Fruit fly (Drosophila melanogaster) whole organism, pupa: ENCODE measurements around the gene Or22b.

Source experiments
- CG10348 ChIP-seq: fragments of 200-800 bp; sonication (Bioruptor generic); IDR thresholded peaks from 2 replicates; pipeline ENCODE4 v1.3.6; 2022; ENCODE audit warnings: missing biosample characterization, missing genetic modification characterization
- CG12605 ChIP-seq: fragments of 200-800 bp; sonication (Bioruptor generic); IDR thresholded peaks from 2 replicates; pipeline ENCODE4 v1.3.6; 2022; ENCODE audit warnings: missing biosample characterization, missing genetic modification characterization
- CG13204 ChIP-seq: fragments of 200-800 bp; sonication (Bioruptor generic); optimal IDR thresholded peaks from 2 replicates; lab custom pipeline; 2018; ENCODE audit warnings: missing biosample characterization, mild to moderate bottlenecking, missing genetic modification characterization, moderate library complexity
- CG14655 ChIP-seq: fragments of 200-800 bp; sonication (Bioruptor generic); optimal IDR thresholded peaks from 3 replicates; lab custom pipeline; 2017; ENCODE audit warnings: mild to moderate bottlenecking, missing biosample characterization, missing genetic modification reagents, missing genetic modification characterization
- CG15710 ChIP-seq: fragments of 200-800 bp; sonication (Bioruptor generic); optimal IDR thresholded peaks from 2 replicates; lab custom pipeline; 2018; ENCODE audit warnings: missing biosample characterization, mild to moderate bottlenecking, missing genetic modification characterization, moderate library complexity
- CG17806 ChIP-seq: fragments of 200-800 bp; sonication (Bioruptor generic); optimal IDR thresholded peaks from 2 replicates; lab custom pipeline; 2018; ENCODE audit warnings: missing biosample characterization, mild to moderate bottlenecking, missing genetic modification characterization, moderate library complexity
- CG32121 ChIP-seq: fragments of 200-800 bp; sonication (Bioruptor generic); IDR thresholded peaks from 2 replicates; pipeline ENCODE4 v1.3.6; 2022; ENCODE audit warnings: missing biosample characterization, missing genetic modification characterization
- CG34367 ChIP-seq: fragments of 200-800 bp; sonication (Bioruptor generic); optimal IDR thresholded peaks from 2 replicates; lab custom pipeline; 2018; ENCODE audit warnings: missing biosample characterization, mild to moderate bottlenecking, missing genetic modification characterization
- CG4496 ChIP-seq: fragments of 200-800 bp; sonication (Bioruptor generic); IDR thresholded peaks from 3 replicates; pipeline ENCODE4 v1.3.6; 2022; ENCODE audit warnings: missing biosample characterization, missing genetic modification characterization
- CG8159 ChIP-seq: fragments of 200-800 bp; sonication (Bioruptor generic); optimal IDR thresholded peaks from 3 replicates; lab custom pipeline; 2018; ENCODE audit warnings: missing biosample characterization, mild to moderate bottlenecking, missing genetic modification characterization, moderate library complexity
- CG8301 ChIP-seq: fragments of 200-800 bp; sonication (Bioruptor generic); optimal IDR thresholded peaks from 2 replicates; lab custom pipeline; 2018; ENCODE audit warnings: missing biosample characterization, mild to moderate bottlenecking, missing genetic modification characterization
- CG9948 ChIP-seq: fragments of 200-800 bp; sonication (Bioruptor generic); optimal IDR thresholded peaks from 2 replicates; lab custom pipeline; 2018; ENCODE audit warnings: missing biosample characterization, mild to moderate bottlenecking, missing genetic modification characterization, moderate library complexity
- D1 ChIP-seq: fragments of 200-800 bp; sonication (Bioruptor generic); optimal IDR thresholded peaks from 2 replicates; lab custom pipeline; 2018; ENCODE audit warnings: missing biosample characterization, mild to moderate bottlenecking, missing genetic modification characterization, moderate library complexity
- EcR ChIP-seq: fragments of 200-800 bp; sonication (Bioruptor generic); optimal IDR thresholded peaks from 3 replicates; lab custom pipeline; 2019; ENCODE audit warnings: missing biosample characterization, missing genetic modification characterization, mild to moderate bottlenecking, moderate library complexity, missing genetic modification reagents
- Ets98B ChIP-seq: fragments of 200-800 bp; sonication (Bioruptor generic); IDR thresholded peaks from 2 replicates; pipeline ENCODE4 v1.3.6; 2022; ENCODE audit warnings: missing biosample characterization, missing genetic modification characterization
- Pif1A ChIP-seq: fragments of 200-800 bp; sonication (Bioruptor generic); optimal IDR thresholded peaks from 3 replicates; lab custom pipeline; 2016; ENCODE audit warnings: missing biosample characterization, missing genetic modification characterization
- Pif1B ChIP-seq: fragments of 200-800 bp; sonication (Bioruptor generic); optimal IDR thresholded peaks from 3 replicates; lab custom pipeline; 2016; ENCODE audit warnings: missing biosample characterization, missing genetic modification characterization
- Snoo ChIP-seq: fragments of 200-800 bp; sonication (Bioruptor generic); optimal IDR thresholded peaks from 3 replicates; lab custom pipeline; 2017; ENCODE audit warnings: missing biosample characterization, mild to moderate bottlenecking, missing genetic modification characterization, inconsistent platforms
- fd96Ca ChIP-seq: fragments of 200-800 bp; sonication (Bioruptor generic); IDR thresholded peaks from 3 replicates; pipeline ENCODE4 v1.3.6; 2022; ENCODE audit warnings: missing biosample characterization, missing genetic modification characterization
- gl ChIP-seq: fragments of 200-800 bp; sonication (Bioruptor generic); optimal IDR thresholded peaks from 2 replicates; lab custom pipeline; 2018; ENCODE audit warnings: missing biosample characterization, mild to moderate bottlenecking, missing genetic modification characterization
- rn ChIP-seq: fragments of 200-800 bp; sonication (Bioruptor generic); IDR thresholded peaks from 2 replicates; pipeline ENCODE4 v1.3.6; 2022; ENCODE audit warnings: missing biosample characterization, missing genetic modification characterization

Gene Or22b

dm6 chr2L:1538132-1538531 lies 15.6 kb downstream of the Or22b start:
- no peak for TF ChIP-seq CG4496 (GFP tag; lab: Robert Waterston, UW)
- peak; percentile 74 for TF ChIP-seq CG14655 (GFP tag; lab: Kevin White, UChicago)
- peak; percentile 69 for TF ChIP-seq CG8301

- TF ChIP-seq fd96Ca (GFP tag; lab: Robert Waterston, UW) (no peak), gl (no peak), CG8301 (no peak), Pif1B (GFP tag; lab: Kevin White, UChicago) (no peak), Pif1A (GFP tag; lab: Kevin White, UChicago) (no peak)
Observed at dm6 chr2L:1547860-1548259, 25.4 kb downstream of the Or22b start.

dm6 chr2L:1554954-1555353 lies 32.5 kb downstream of the Or22b start, which contains the start of gene haf:
TSS of gene haf (plus strand) at chr2L:1555129.
- TF ChIP-seq CG32121 (GFP tag; lab: Robert Waterston, UW) = 0 out of 2 replicates have a peak, but pooled peaks have one; percentile 30
- no peak for TF ChIP-seq CG14655 (GFP tag; lab: Kevin White, UChicago)
- TF ChIP-seq Snoo (tag; lab: Kevin White, UChicago) = no peak
- TF ChIP-seq CG8159 (tag; lab: Kevin White, UChicago) = no peak
- peak; percentile 12; the same call in 1 of the 2 replicates for TF ChIP-seq Ets98B (GFP tag; lab: Robert Waterston, UW)
- no peak for TF ChIP-seq D1
- no peak for TF ChIP-seq CG10348 (GFP tag; lab: Robert Waterston, UW)
- no peak for TF ChIP-seq CG15710 (tag; lab: Kevin White, UChicago)
- TF ChIP-seq CG34367 (tag; lab: Kevin White, UChicago) = no peak
- no peak for TF ChIP-seq Pif1A (GFP tag; lab: Kevin White, UChicago)
- no peak for TF ChIP-seq CG9948 (tag; lab: Kevin White, UChicago)
- TF ChIP-seq CG4496 (GFP tag; lab: Robert Waterston, UW) = peak; percentile 52; the same call in 2 of the 3 replicates
- no peak for TF ChIP-seq CG17806 (tag; lab: Kevin White, UChicago)
- TF ChIP-seq rn = no peak
- no peak for TF ChIP-seq CG12605
- TF ChIP-seq CG13204 (GFP tag; lab: Kevin White, UChicago) = peak; percentile 18
- TF ChIP-seq EcR = no peak
- TF ChIP-seq gl = no peak
- no peak for TF ChIP-seq CG8301
- no peak for TF ChIP-seq Pif1B (GFP tag; lab: Kevin White, UChicago)
- no peak for TF ChIP-seq fd96Ca (GFP tag; lab: Robert Waterston, UW)

DNA sequence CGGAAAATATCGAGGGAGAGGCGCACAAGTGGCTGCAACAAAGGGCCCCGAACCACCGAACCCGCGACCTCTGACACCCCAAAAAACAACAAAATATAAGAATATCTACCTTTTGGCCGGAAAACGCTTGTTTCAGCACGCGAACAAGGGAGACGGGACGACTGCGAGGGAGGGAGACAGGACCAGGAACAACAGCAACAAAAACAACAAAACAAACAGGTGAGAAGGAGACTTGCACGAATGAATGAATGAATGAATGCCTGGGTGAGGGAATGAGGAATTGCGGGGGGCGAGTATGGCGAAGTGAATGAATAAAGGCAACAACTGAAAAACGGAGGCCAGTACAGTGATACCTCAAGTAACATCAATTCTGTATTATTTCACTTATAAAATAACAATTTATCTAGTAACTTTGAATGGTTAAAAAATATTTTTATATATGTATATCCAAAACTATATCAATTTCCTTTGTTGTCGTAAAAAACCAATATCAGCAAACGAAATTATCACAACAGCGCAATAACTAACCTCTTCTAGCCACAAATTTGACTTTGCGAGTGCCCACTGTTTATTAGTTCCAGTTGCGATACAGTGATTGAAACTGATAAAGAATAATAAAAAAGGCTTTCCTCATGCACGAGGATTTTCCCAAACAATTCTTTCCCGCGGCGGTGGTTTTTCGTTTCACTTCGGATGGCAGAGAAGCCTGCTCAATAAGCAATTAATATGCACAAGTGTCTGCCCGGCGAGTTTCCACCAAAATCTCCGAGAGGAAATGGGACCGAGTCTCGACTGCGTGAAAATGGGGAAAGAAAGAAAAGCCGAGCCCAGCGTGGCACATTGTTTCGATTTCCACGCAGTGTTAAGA lies 34.4 kb downstream of the Or22b start:
- TF ChIP-seq CG9948 (tag; lab: Kevin White, UChicago) (peak; percentile 6), D1 (no peak), CG17806 (tag; lab: Kevin White, UChicago) (no peak), Pif1B (GFP tag; lab: Kevin White, UChicago) (no peak), Snoo (tag; lab: Kevin White, UChicago) (no peak), CG32121 (GFP tag; lab: Robert Waterston, UW) (no peak), CG8159 (tag; lab: Kevin White, UChicago) (peak; percentile 47), fd96Ca (GFP tag; lab: Robert Waterston, UW) (no peak), CG8301 (no peak), CG34367 (tag; lab: Kevin White, UChicago) (no peak), gl (no peak), CG4496 (GFP tag; lab: Robert Waterston, UW) (no peak), CG13204 (GFP tag; lab: Kevin White, UChicago) (no peak), Ets98B (GFP tag; lab: Robert Waterston, UW) (no peak), EcR (no peak), CG12605 (no peak), rn (no peak), CG14655 (GFP tag; lab: Kevin White, UChicago) (peak; percentile 28), Pif1A (GFP tag; lab: Kevin White, UChicago) (peak; percentile 12), CG15710 (tag; lab: Kevin White, UChicago) (peak; percentile 21), CG10348 (GFP tag; lab: Robert Waterston, UW) (no peak)
- TF ChIP-seq, all 21 proteins: peak for 5

dm6 chr2L:1557927-1558326 lies 35.4 kb downstream of the Or22b start:
- TF ChIP-seq Pif1A (GFP tag; lab: Kevin White, UChicago) (no peak), CG10348 (GFP tag; lab: Robert Waterston, UW) (0 out of 2 replicates have a peak, but pooled peaks have one; percentile 25), fd96Ca (GFP tag; lab: Robert Waterston, UW) (peak; percentile 84), CG17806 (tag; lab: Kevin White, UChicago) (no peak), gl (no peak), CG14655 (GFP tag; lab: Kevin White, UChicago) (peak; percentile 65), CG13204 (GFP tag; lab: Kevin White, UChicago) (no peak), CG9948 (tag; lab: Kevin White, UChicago) (peak; percentile 5), Pif1B (GFP tag; lab: Kevin White, UChicago) (no peak), CG12605 (no peak), CG8159 (tag; lab: Kevin White, UChicago) (no peak), CG32121 (GFP tag; lab: Robert Waterston, UW) (peak; percentile 30; the same call in 1 of the 2 replicates), rn (peak; percentile 33; the same call in 1 of the 2 replicates), EcR (no peak), CG34367 (tag; lab: Kevin White, UChicago) (no peak), CG8301 (peak; percentile 60), Snoo (tag; lab: Kevin White, UChicago) (no peak), Ets98B (GFP tag; lab: Robert Waterston, UW) (peak; percentile 53), CG15710 (tag; lab: Kevin White, UChicago) (no peak), CG4496 (GFP tag; lab: Robert Waterston, UW) (peak; percentile 67; the same call in 2 of the 3 replicates), D1 (no peak)
